Fruit fly (Drosophila melanogaster): ENCODE results near the gene CG17834.
A peak's percentile ranks its signal among the peaks of the same experiment; 100 is the strongest.

The CG17834 gene

DNA sequence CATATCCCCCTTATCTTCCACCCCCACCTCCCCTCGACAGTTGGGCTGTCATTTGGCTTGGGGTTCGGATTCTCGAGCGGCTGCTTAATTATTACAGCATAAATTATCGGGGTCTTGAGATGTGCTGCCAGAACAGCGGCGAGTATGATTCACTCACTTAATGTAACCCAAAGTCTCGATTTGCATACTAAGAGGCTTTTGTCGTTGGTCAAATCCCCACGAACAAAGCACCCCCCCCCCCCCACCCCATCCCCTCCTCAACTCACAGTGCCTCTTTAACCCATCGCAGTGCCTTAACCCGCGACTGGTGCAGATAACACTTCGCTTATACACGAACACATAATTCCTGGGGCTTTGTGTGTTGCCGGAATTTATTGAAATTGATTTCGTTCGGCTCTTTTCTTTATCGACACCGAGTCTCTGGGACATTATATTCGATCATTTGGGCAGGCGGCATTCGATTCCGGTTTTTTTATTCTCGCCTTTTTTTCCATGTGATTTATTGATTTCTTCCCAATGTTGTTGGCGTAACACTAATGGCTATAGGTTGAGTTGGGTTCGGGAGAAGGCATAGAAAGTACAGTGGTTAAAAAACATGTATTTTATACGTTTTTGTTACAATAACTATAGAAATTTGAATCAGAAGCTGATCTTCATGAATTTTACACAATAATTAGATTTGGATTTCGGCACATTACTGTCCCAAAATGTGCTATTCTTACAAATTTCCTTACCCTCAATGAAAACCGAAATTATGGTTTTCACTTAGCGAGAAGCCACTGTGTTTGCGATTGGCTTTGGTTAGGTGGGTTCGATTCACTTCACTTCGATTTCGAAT lies 25.1 kb downstream of the CG17834 start (continued):
- TF ChIP-seq Sry-β (GFP tag; optimal IDR thresholded peaks at IDR 0.05) (no peak), CG17829 (tag; optimal IDR thresholded peaks at IDR 0.05) (peak; percentile 56), CG1792 (GFP tag; optimal IDR thresholded peaks at IDR 0.05) (no peak), chn (GFP tag; optimal IDR thresholded peaks at IDR 0.05) (peak; percentile 3), run (tag; optimal IDR thresholded peaks at IDR 0.05) (no peak), CG7372 (GFP tag; IDR thresholded peaks at IDR 0.05) (no peak), vfl (GFP tag; optimal IDR thresholded peaks at IDR 0.05) (no peak), crc (GFP tag; optimal IDR thresholded peaks at IDR 0.05) (peak; percentile 55), CG17328 (GFP tag; IDR thresholded peaks at IDR 0.05) (peak; percentile 73), CG10267 (tag; optimal IDR thresholded peaks at IDR 0.05) (peak; percentile 33), pita (GFP tag; optimal IDR thresholded peaks at IDR 0.05) (no peak), E2f2 (GFP tag; IDR thresholded peaks at IDR 0.05) (no peak), CG13894 (tag; optimal IDR thresholded peaks at IDR 0.05) (no peak), CG12391 (tag; optimal IDR thresholded peaks at IDR 0.05) (peak; percentile 45), CG2875 (GFP tag; optimal IDR thresholded peaks at IDR 0.05) (peak; percentile 50), cas (GFP tag; IDR thresholded peaks at IDR 0.05) (no peak), fd96Cb (tag; optimal IDR thresholded peaks at IDR 0.05) (peak; percentile 34), CG8281 (tag; optimal IDR thresholded peaks at IDR 0.05) (no peak), CG10959 (GFP tag; IDR thresholded peaks at IDR 0.05) (peak; percentile 61; the same call in 1 of the 2 replicates), unpg (GFP tag; optimal IDR thresholded peaks at IDR 0.05) (peak; percentile 70), ash1 (GFP tag; optimal IDR thresholded peaks at IDR 0.05) (no peak), CG3163 (GFP tag; optimal IDR thresholded peaks at IDR 0.05) (peak; percentile 35), CoRest (tag; optimal IDR thresholded peaks at IDR 0.05) (peak; percentile 60), CG1233 (GFP tag; optimal IDR thresholded peaks at IDR 0.05) (peak; percentile 15), seq (GFP tag; IDR thresholded peaks at IDR 0.05) (0 out of 2 replicates have a peak, but pooled peaks have one; percentile 27), grau (tag; optimal IDR thresholded peaks at IDR 0.05) (peak; percentile 94), Bteb2 (GFP tag; optimal IDR thresholded peaks at IDR 0.05) (peak; percentile 22), Oli (tag; optimal IDR thresholded peaks at IDR 0.05) (peak; percentile 60), esg (GFP tag; conservative IDR thresholded peaks at IDR 0.05) (0 out of 2 replicates have a peak, but pooled peaks have one; percentile 22), gcm (GFP tag; optimal IDR thresholded peaks at IDR 0.05) (peak; percentile 14), az2 (GFP tag; optimal IDR thresholded peaks at IDR 0.05) (peak; percentile 72), Xbp1 (GFP tag; optimal IDR thresholded peaks at IDR 0.05) (peak; percentile 32), Deaf1 (tag; optimal IDR thresholded peaks at IDR 0.05) (peak; percentile 71), bsh (GFP tag; optimal IDR thresholded peaks at IDR 0.05) (peak in 1 of 2 experiments; percentile 63), CG31365 (tag; optimal IDR thresholded peaks at IDR 0.05) (no peak), CG9876 (GFP tag; optimal IDR thresholded peaks at IDR 0.05) (no peak), CG1602 (GFP tag; optimal IDR thresholded peaks at IDR 0.05) (peak; percentile 39), CG4424 (GFP tag; optimal IDR thresholded peaks at IDR 0.05) (peak; percentile 42), slbo (GFP tag; IDR thresholded peaks at IDR 0.05) (0 out of 2 replicates have a peak, but pooled peaks have one; percentile 11), Elba2 (GFP tag; optimal IDR thresholded peaks at IDR 0.05) (no peak), repo (GFP tag; optimal IDR thresholded peaks at IDR 0.05) (no peak), CG9437 (GFP tag; optimal IDR thresholded peaks at IDR 0.05) (no peak), dysf (GFP tag; IDR thresholded peaks at IDR 0.05) (peak; percentile 48; the same call in 1 of the 3 replicates), Ssrp (tag; optimal IDR thresholded peaks at IDR 0.05) (peak; percentile 43), D (optimal IDR thresholded peaks at IDR 0.05) (no peak), D (GFP tag; optimal IDR thresholded peaks at IDR 0.05) (peak; percentile 37), wdn (GFP tag; IDR thresholded peaks at IDR 0.05) (no peak), zf30C (GFP tag; optimal IDR thresholded peaks at IDR 0.05) (no peak), NC2α (GFP tag; optimal IDR thresholded peaks at IDR 0.05) (peak; percentile 32)
